Worm (Caenorhabditis elegans) whole organism, young adult: ENCODE measurements around the gene C15H7.3.
A peak's percentile ranks its signal among the peaks of the same experiment; 100 is the strongest.

ENCODE experiments used
- F37B4.10 ChIP-seq: fragments of 200-800 bp; sonication (Bioruptor generic); IDR thresholded peaks from 2 replicates; pipeline ENCODE4 v1.3.6; 2022; ENCODE audit warnings: missing genetic modification characterization, missing compliant biosample characterization
- F39B2.1 ChIP-seq: fragments of 200-800 bp; sonication (Bioruptor generic); IDR thresholded peaks from 2 replicates; pipeline ENCODE4 v1.3.6; 2022; ENCODE audit warnings: missing genetic modification reagents, missing genetic modification characterization, missing compliant biosample characterization
- K12H6.12 ChIP-seq: fragments of 200-800 bp; sonication (Bioruptor generic); optimal IDR thresholded peaks from 2 replicates; lab custom pipeline; 2018; ENCODE audit warnings: mild to moderate bottlenecking, missing genetic modification characterization, missing compliant biosample characterization
- T07F8.4 ChIP-seq: sonication (generic microtip); optimal IDR thresholded peaks from 2 replicates; lab custom pipeline; 2016; ENCODE audit warnings: mild to moderate bottlenecking, missing genetic modification characterization, moderate library complexity, missing compliant biosample characterization
- T26A5.8 ChIP-seq: sonication (generic microtip); optimal IDR thresholded peaks from 2 replicates; lab custom pipeline; 2016; ENCODE audit warnings: missing genetic modification characterization, missing compliant biosample characterization
- Y67H2A.10 ChIP-seq: fragments of 200-800 bp; sonication (Bioruptor generic); conservative IDR thresholded peaks from 2 replicates; pipeline ENCODE4 v1.3.6; 2022; ENCODE audit warnings: missing genetic modification reagents, missing genetic modification characterization, missing compliant biosample characterization
- ZK185.1 ChIP-seq: sonication (generic microtip); optimal IDR thresholded peaks from 2 replicates; lab custom pipeline; 2016; ENCODE audit warnings: mild to moderate bottlenecking, missing genetic modification characterization, missing compliant biosample characterization; ENCODE audit not compliant: poor library complexity, severe bottlenecking
- aptf-2 ChIP-seq: fragments of 200-800 bp; sonication (Bioruptor generic); conservative IDR thresholded peaks from 2 replicates; pipeline ENCODE4 v1.3.6; 2022; ENCODE audit warnings: missing genetic modification reagents, missing genetic modification characterization, missing compliant biosample characterization
- athp-1 ChIP-seq: sonication (generic microtip); optimal IDR thresholded peaks from 2 replicates; lab custom pipeline; 2017; ENCODE audit warnings: mild to moderate bottlenecking, missing genetic modification characterization, missing compliant biosample characterization
- attf-3 ChIP-seq: fragments of 200-800 bp; sonication (Bioruptor generic); conservative IDR thresholded peaks from 2 replicates; pipeline ENCODE4 v1.3.6; 2022; ENCODE audit warnings: missing genetic modification reagents, missing genetic modification characterization, missing compliant biosample characterization
- ccch-3 ChIP-seq: fragments of 200-800 bp; sonication (Bioruptor generic); optimal IDR thresholded peaks from 2 replicates; lab custom pipeline; 2018; ENCODE audit warnings: mild to moderate bottlenecking, missing genetic modification characterization, missing compliant biosample characterization
- cebp-2 ChIP-seq: fragments of 200-800 bp; sonication (Bioruptor generic); IDR thresholded peaks from 2 replicates; pipeline ENCODE4 v1.3.6; 2022; ENCODE audit warnings: missing genetic modification characterization, missing compliant biosample characterization
- ceh-100 ChIP-seq: fragments of 200-800 bp; sonication (Bioruptor generic); IDR thresholded peaks from 2 replicates; pipeline ENCODE4 v1.3.6; 2022; ENCODE audit warnings: missing genetic modification reagents, missing genetic modification characterization, missing compliant biosample characterization
- ceh-58 ChIP-seq: fragments of 200-800 bp; sonication (Bioruptor generic); IDR thresholded peaks from 2 replicates; pipeline ENCODE4 v1.3.6; 2022; ENCODE audit warnings: missing genetic modification characterization, missing compliant biosample characterization
- ceh-91 ChIP-seq: fragments of 200-800 bp; sonication (Bioruptor generic); IDR thresholded peaks from 2 replicates; pipeline ENCODE4 v1.3.6; 2022; ENCODE audit warnings: missing genetic modification reagents, missing genetic modification characterization, missing compliant biosample characterization
- chd-7 ChIP-seq: sonication (generic microtip); optimal IDR thresholded peaks from 2 replicates; lab custom pipeline; 2016; ENCODE audit warnings: mild to moderate bottlenecking, missing genetic modification characterization, moderate library complexity, missing compliant biosample characterization
- die-1 ChIP-seq: sonication (generic microtip); optimal IDR thresholded peaks from 2 replicates; lab custom pipeline; 2016; ENCODE audit warnings: missing genotype, mild to moderate bottlenecking, missing genetic modification characterization, missing compliant biosample characterization
- dpff-1 ChIP-seq: sonication (generic microtip); optimal IDR thresholded peaks from 2 replicates; lab custom pipeline; 2017; ENCODE audit warnings: mild to moderate bottlenecking, missing genetic modification characterization, missing compliant biosample characterization
- egl-18 ChIP-seq: fragments of 200-800 bp; sonication (Bioruptor generic); IDR thresholded peaks from 2 replicates; pipeline ENCODE4 v1.3.6; 2022; ENCODE audit warnings: missing genetic modification reagents, missing genetic modification characterization, missing compliant biosample characterization
- fkh-3 ChIP-seq: sonication (generic microtip); optimal IDR thresholded peaks from 2 replicates; lab custom pipeline; 2016; ENCODE audit warnings: mild to moderate bottlenecking, missing genetic modification characterization, missing compliant biosample characterization
- gei-17 ChIP-seq: fragments of 200-800 bp; sonication (Bioruptor generic); optimal IDR thresholded peaks from 2 replicates; lab custom pipeline; 2018; ENCODE audit warnings: mild to moderate bottlenecking, missing genetic modification characterization, missing compliant biosample characterization
- him-1 ChIP-seq: sonication (generic microtip); optimal IDR thresholded peaks from 2 replicates; lab custom pipeline; 2016; ENCODE audit warnings: missing genotype, missing genetic modification reagents, missing genetic modification characterization, missing compliant biosample characterization
- hmg-20 ChIP-seq: fragments of 200-800 bp; sonication (Bioruptor generic); IDR thresholded peaks from 2 replicates; pipeline ENCODE4 v1.3.6; 2022; ENCODE audit warnings: missing genetic modification reagents, missing genetic modification characterization, missing compliant biosample characterization
- hrde-1 ChIP-seq: sonication (generic microtip); optimal IDR thresholded peaks from 2 replicates; lab custom pipeline; 2016; ENCODE audit warnings: missing genetic modification characterization, mild to moderate bottlenecking, missing compliant biosample characterization, moderate library complexity, missing genotype, missing genetic modification reagents, borderline replicate concordance
- hsf-1 ChIP-seq: fragments of 200-800 bp; sonication (Bioruptor generic); IDR thresholded peaks from 2 replicates; pipeline ENCODE4 v1.3.6; 2022; ENCODE audit warnings: missing genetic modification reagents, missing genetic modification characterization, missing compliant biosample characterization
- lag-1 ChIP-seq: fragments of 200-800 bp; sonication (Bioruptor generic); IDR thresholded peaks from 2 replicates; pipeline ENCODE4 v1.3.6; 2022; ENCODE audit warnings: missing genetic modification reagents, missing genetic modification characterization, missing compliant biosample characterization
- lin-35 ChIP-seq, 3 experiments: fragments of 150-350 bp in 2 of 3; sonication (generic microtip) in 1 of 3; optimal IDR thresholded peaks; 2 replicates each; lab custom pipeline; 2014 to 2018; ENCODE audit warnings: missing biosample characterization in 3 of 3, missing genetic modification characterization in 3 of 3, missing genetic modification reagents in 3 of 3
- lin-40 ChIP-seq: sonication (generic microtip); optimal IDR thresholded peaks from 2 replicates; lab custom pipeline; 2016; ENCODE audit warnings: missing genetic modification characterization, mild to moderate bottlenecking, missing compliant biosample characterization, missing genotype, missing genetic modification reagents
- lsy-27 ChIP-seq: sonication (generic microtip); optimal IDR thresholded peaks from 2 replicates; lab custom pipeline; 2017; ENCODE audit warnings: missing genetic modification characterization, mild to moderate bottlenecking, missing compliant biosample characterization, antibody characterized with exemption, missing genotype, borderline replicate concordance; ENCODE audit not compliant: insufficient read depth
- madf-10 ChIP-seq: sonication (generic microtip); optimal IDR thresholded peaks from 2 replicates; lab custom pipeline; 2016; ENCODE audit warnings: mild to moderate bottlenecking, missing genetic modification characterization, missing compliant biosample characterization
- madf-8 ChIP-seq: fragments of 200-800 bp; sonication (Bioruptor generic); conservative IDR thresholded peaks from 2 replicates; pipeline ENCODE4 v1.3.6; 2022; ENCODE audit warnings: missing genetic modification reagents, missing genetic modification characterization, missing compliant biosample characterization
- mcd-1 ChIP-seq: fragments of 200-800 bp; sonication (Bioruptor generic); IDR thresholded peaks from 2 replicates; pipeline ENCODE4 v1.3.6; 2022; ENCODE audit warnings: missing genetic modification reagents, missing genetic modification characterization, missing compliant biosample characterization
- nfyb-1 ChIP-seq: fragments of 200-800 bp; sonication (Bioruptor generic); IDR thresholded peaks from 2 replicates; pipeline ENCODE4 v1.3.6; 2022; ENCODE audit warnings: missing genetic modification reagents, missing genetic modification characterization, missing compliant biosample characterization
- nhr-27 ChIP-seq: fragments of 200-800 bp; sonication (Bioruptor generic); optimal IDR thresholded peaks from 2 replicates; lab custom pipeline; 2018; ENCODE audit warnings: mild to moderate bottlenecking, missing genetic modification characterization, moderate library complexity, missing compliant biosample characterization
- rec-8 ChIP-seq, 2 experiments: sonication (generic microtip); optimal IDR thresholded peaks; 2 replicates each; lab custom pipeline; 2016; ENCODE audit warnings: mild to moderate bottlenecking in 2 of 2, missing genetic modification characterization in 2 of 2, missing genetic modification reagents in 2 of 2, missing genotype in 2 of 2, missing biosample characterization in 1 of 2, missing compliant biosample characterization in 1 of 2, moderate library complexity in 1 of 2
- repo-1 ChIP-seq: sonication (generic microtip); optimal IDR thresholded peaks from 2 replicates; lab custom pipeline; 2017; ENCODE audit warnings: mild to moderate bottlenecking, missing genetic modification characterization, missing compliant biosample characterization
- snpc-1.1 ChIP-seq: sonication (generic microtip); optimal IDR thresholded peaks from 2 replicates; lab custom pipeline; 2017; ENCODE audit warnings: missing genetic modification characterization, mild to moderate bottlenecking, missing compliant biosample characterization, antibody characterized with exemption, moderate library complexity, missing genotype, missing genetic modification reagents; ENCODE audit not compliant: insufficient read depth
- snpc-4 ChIP-seq, 5 experiments: fragments of 150-350 bp in 1 of 5; sonication (generic microtip) in 4 of 5; optimal IDR thresholded peaks; 2 replicates each; lab custom pipeline; 2014 to 2018; ENCODE audit warnings: missing genetic modification characterization in 5 of 5, missing biosample characterization in 3 of 5, antibody characterized with exemption in 2 of 5, mild to moderate bottlenecking in 2 of 5, missing compliant biosample characterization in 2 of 5, missing genotype in 2 of 5, moderate library complexity in 2 of 5, missing genetic modification reagents in 1 of 5
- sptf-2 ChIP-seq: fragments of 200-800 bp; sonication (Bioruptor generic); optimal IDR thresholded peaks from 2 replicates; lab custom pipeline; 2018; ENCODE audit warnings: mild to moderate bottlenecking, missing genetic modification characterization, missing compliant biosample characterization
- tbx-9 ChIP-seq: sonication (generic microtip); optimal IDR thresholded peaks from 2 replicates; lab custom pipeline; 2016; ENCODE audit warnings: borderline replicate concordance, missing genetic modification characterization, inconsistent platforms, missing compliant biosample characterization
- tlf-1 ChIP-seq: fragments of 200-800 bp; sonication (Bioruptor generic); optimal IDR thresholded peaks from 2 replicates; lab custom pipeline; 2018; ENCODE audit warnings: mild to moderate bottlenecking, missing genetic modification characterization, missing compliant biosample characterization
- unc-62 ChIP-seq: fragments of 150-350 bp; optimal IDR thresholded peaks from 2 replicates; lab custom pipeline; 2014; ENCODE audit warnings: missing biosample characterization, missing genetic modification reagents, missing genetic modification characterization
- ztf-18 ChIP-seq: sonication (generic microtip); optimal IDR thresholded peaks from 2 replicates; lab custom pipeline; 2016; ENCODE audit warnings: missing genotype, mild to moderate bottlenecking, missing genetic modification characterization, missing compliant biosample characterization
- ztf-22 ChIP-seq: fragments of 200-800 bp; sonication (Bioruptor generic); optimal IDR thresholded peaks from 2 replicates; lab custom pipeline; 2018; ENCODE audit warnings: mild to moderate bottlenecking, missing genetic modification characterization, moderate library complexity, missing compliant biosample characterization
- ztf-25 ChIP-seq: fragments of 200-800 bp; sonication (Bioruptor generic); IDR thresholded peaks from 2 replicates; pipeline ENCODE4 v1.3.6; 2022; ENCODE audit warnings: missing genetic modification reagents, missing genetic modification characterization, missing compliant biosample characterization
- ztf-28 ChIP-seq: fragments of 200-800 bp; sonication (Bioruptor generic); IDR thresholded peaks from 2 replicates; pipeline ENCODE4 v1.3.6; 2022; ENCODE audit warnings: missing genetic modification reagents, missing genetic modification characterization, missing compliant biosample characterization
- ztf-3 ChIP-seq: fragments of 200-800 bp; sonication (Bioruptor generic); optimal IDR thresholded peaks from 2 replicates; lab custom pipeline; 2018; ENCODE audit warnings: mild to moderate bottlenecking, missing genetic modification characterization, missing compliant biosample characterization

C15H7.3 gene

DNA sequence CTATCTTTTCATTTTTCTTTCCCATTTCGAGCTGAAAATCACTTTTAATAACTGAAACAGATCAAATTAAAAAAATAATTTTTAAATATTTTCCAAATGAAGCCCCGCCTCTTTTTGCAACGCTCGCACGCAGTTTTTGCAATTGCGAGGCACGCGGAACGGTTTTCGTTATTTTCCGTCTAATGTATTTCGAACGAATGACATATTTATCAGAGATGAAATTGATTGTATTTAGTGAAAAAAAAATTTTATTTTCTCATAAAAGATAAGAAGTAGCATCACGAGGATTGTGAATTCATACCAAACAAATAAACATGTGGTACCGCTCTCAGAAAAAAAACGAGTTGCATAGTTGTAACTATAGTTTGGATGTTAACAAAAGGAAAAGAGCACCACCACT, 21.9 kb downstream of the C15H7.3 start, which contains the start of gene rpac-19 (continued):
- TF ChIP-seq chd-7 (peak; percentile 61), ceh-100 (GFP tag; lab: Robert Waterston, UW) (peak; percentile 51; the same call in 1 of the 2 replicates), ceh-91 (GFP tag; lab: Robert Waterston, UW) (no peak), die-1 (tag; lab: Kevin White, UChicago) (peak; percentile 28), ceh-58 (GFP tag; lab: Robert Waterston, UW) (no peak), hmg-20 (GFP tag; lab: Robert Waterston, UW) (no peak), ztf-22 (GFP tag; lab: Kevin White, UChicago) (peak; percentile 34), hrde-1 (tag; lab: Kevin White, UChicago) (peak; percentile 79), aptf-2 (GFP tag; lab: Robert Waterston, UW) (0 out of 2 replicates have a peak, but pooled peaks have one; percentile 31), lsy-27 (tag; lab: Kevin White, UChicago) (no peak), nhr-27 (tag; lab: Kevin White, UChicago) (no peak), lin-35 (GFP tag; optimal IDR thresholded peaks at IDR 0.05; lab: Kevin White, UChicago) (peak in 2 of 3 experiments; percentile 23 to 79), T07F8.4 (peak; percentile 30), T26A5.8 (tag; lab: Kevin White, UChicago) (peak; percentile 57), ztf-3 (GFP tag; lab: Kevin White, UChicago) (peak; percentile 20), snpc-1.1 (tag; lab: Kevin White, UChicago) (peak; percentile 67), ztf-28 (GFP tag; lab: Robert Waterston, UW) (no peak), ztf-18 (tag; lab: Kevin White, UChicago) (peak; percentile 75), attf-3 (GFP tag; lab: Robert Waterston, UW) (no peak; the same call in 1 of the 2 replicates), tlf-1 (GFP tag; lab: Kevin White, UChicago) (peak; percentile 86), cebp-2 (GFP tag; lab: Robert Waterston, UW) (no peak), ZK185.1 (peak; percentile 81), lin-40 (peak; percentile 58), madf-10 (peak; percentile 80), nfyb-1 (peak; percentile 83; the same call in 1 of the 2 replicates), F37B4.10 (no peak), repo-1 (tag; lab: Kevin White, UChicago) (peak; percentile 89), rec-8 (tag; optimal IDR thresholded peaks at IDR 0.05; lab: Kevin White, UChicago) (peak in 1 of 2 experiments; percentile 57), ccch-3 (no peak), egl-18 (GFP tag; lab: Robert Waterston, UW) (no peak), hsf-1 (GFP tag; lab: Robert Waterston, UW) (peak; percentile 80), athp-1 (tag; lab: Kevin White, UChicago) (peak; percentile 83), sptf-2 (no peak), ztf-25 (GFP tag; lab: Robert Waterston, UW) (0 out of 2 replicates have a peak, but pooled peaks have one; percentile 56), unc-62 (GFP tag; lab: Kevin White, UChicago) (no peak), tbx-9 (no peak), Y67H2A.10 (peak; percentile 35; the same call in 1 of the 2 replicates), mcd-1 (GFP tag; lab: Robert Waterston, UW) (peak; percentile 78), fkh-3 (tag; lab: Kevin White, UChicago) (no peak), snpc-4 (GFP tag; optimal IDR thresholded peaks at IDR 0.05; lab: Kevin White, UChicago) (no peak), snpc-4 (tag; optimal IDR thresholded peaks at IDR 0.05; lab: Kevin White, UChicago) (peak in 3 of 4 experiments; percentile 55 to 76 (median 58)), dpff-1 (no peak), gei-17 (peak; percentile 37), him-1 (tag; lab: Kevin White, UChicago) (peak; percentile 6), F39B2.1 (GFP tag; lab: Robert Waterston, UW) (no peak), K12H6.12 (tag; lab: Kevin White, UChicago) (peak; percentile 25), madf-8 (GFP tag; lab: Robert Waterston, UW) (peak; percentile 32), lag-1 (GFP tag; lab: Robert Waterston, UW) (no peak)
